Fruit fly (Drosophila melanogaster): ENCODE data around the gene CG33080.

- TF ChIP-seq CG4496 (GFP tag; IDR thresholded peaks at IDR 0.05): peak; percentile 97
- peak; percentile 53 for TF ChIP-seq CG10348 (GFP tag; IDR thresholded peaks at IDR 0.05)
- TF ChIP-seq CG34367 (tag; optimal IDR thresholded peaks at IDR 0.05): peak; percentile 45
- peak; percentile 62 for TF ChIP-seq CG15710 (tag; optimal IDR thresholded peaks at IDR 0.05)
- peak; percentile 71 for TF ChIP-seq Pif1A (GFP tag; optimal IDR thresholded peaks at IDR 0.05)
- no peak for TF ChIP-seq EcR (GFP tag; optimal IDR thresholded peaks at IDR 0.05)
- peak; percentile 97 for TF ChIP-seq fd96Ca (GFP tag; IDR thresholded peaks at IDR 0.05)
- TF ChIP-seq D1 (tag; optimal IDR thresholded peaks at IDR 0.05): no peak
- peak; percentile 81 for TF ChIP-seq CG8159 (tag; optimal IDR thresholded peaks at IDR 0.05)
- peak; percentile 86 for TF ChIP-seq rn (GFP tag; IDR thresholded peaks at IDR 0.05)
- TF ChIP-seq CG8301 (tag; optimal IDR thresholded peaks at IDR 0.05): peak; percentile 86
Measured at dm6 chrX:5705899-5706312, 11.7 kb downstream of the CG33080 start.

Measured in whole organism, pupa.